Worm (Caenorhabditis elegans): ENCODE data around the gene F49E8.7.

F49E8.7 gene

DNA sequence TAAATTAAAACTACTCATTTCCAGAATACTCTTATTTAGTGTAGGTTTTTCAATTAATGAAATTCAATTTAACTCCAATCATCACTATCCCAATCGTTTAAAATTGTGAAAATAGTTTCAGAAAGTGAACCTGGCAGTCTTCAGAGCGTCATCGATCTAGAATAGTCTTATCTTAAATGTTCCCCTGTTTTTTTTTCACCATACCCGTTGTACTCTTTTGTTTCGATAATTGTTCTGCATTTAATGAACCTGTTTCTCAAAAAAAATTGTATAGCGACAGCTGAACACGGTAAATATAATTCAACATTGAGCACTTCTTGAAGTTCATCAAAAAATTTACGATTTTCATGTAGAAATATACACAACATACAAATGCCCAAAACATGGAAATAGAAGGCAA lies 4.9 kb downstream of the F49E8.7 start (continued):
- no peak for TF ChIP-seq F49E8.2 (tag; optimal IDR thresholded peaks at IDR 0.05; ENCODE audit: borderline replicate concordance)
- TF ChIP-seq gei-8 (GFP tag; optimal IDR thresholded peaks at IDR 0.05): no peak
- TF ChIP-seq ctbp-1 (GFP tag; IDR thresholded peaks at IDR 0.05): no peak
- TF ChIP-seq zfp-3 (GFP tag; conservative IDR thresholded peaks at IDR 0.05): 0 out of 2 replicates have a peak, but pooled peaks have one; percentile 24
- no peak for TF ChIP-seq zag-1 (tag; optimal IDR thresholded peaks at IDR 0.05)
- TF ChIP-seq lin-38 (GFP tag; IDR thresholded peaks at IDR 0.05): peak; percentile 41
- TF ChIP-seq hlh-30 (tag; optimal IDR thresholded peaks at IDR 0.05; ENCODE audit: insufficient read depth): no peak
- no peak for TF ChIP-seq set-16 (GFP tag; IDR thresholded peaks at IDR 0.05)
- TF ChIP-seq madf-5 (GFP tag; IDR thresholded peaks at IDR 0.05): no peak
- no peak for TF ChIP-seq skn-1 (tag; optimal IDR thresholded peaks at IDR 0.05)

- TF ChIP-seq dmd-9 (GFP tag; IDR thresholded peaks at IDR 0.05) (no peak), hlh-11 (tag; optimal IDR thresholded peaks at IDR 0.05) (peak; percentile 3), php-3 (GFP tag; IDR thresholded peaks at IDR 0.05) (0 out of 2 replicates have a peak, but pooled peaks have one; percentile 29), duxl-1 (tag; optimal IDR thresholded peaks at IDR 0.05; ENCODE audit: poor library complexity) (no peak), unc-130 (GFP tag; optimal IDR thresholded peaks at IDR 0.05) (no peak), lim-7 (GFP tag; IDR thresholded peaks at IDR 0.05) (no peak), rbr-2 (tag; optimal IDR thresholded peaks at IDR 0.05) (no peak), dve-1 (tag; optimal IDR thresholded peaks at IDR 0.05; ENCODE audit: insufficient read depth) (peak; percentile 43), F49E8.2 (tag; optimal IDR thresholded peaks at IDR 0.05; ENCODE audit: borderline replicate concordance) (peak; percentile 49), lsy-2 (tag; optimal IDR thresholded peaks at IDR 0.05) (no peak), jun-1 (tag; optimal IDR thresholded peaks at IDR 0.05) (no peak), daf-16 (GFP tag; optimal IDR thresholded peaks at IDR 0.05) (no peak), daf-16 (tag; optimal IDR thresholded peaks at IDR 0.05) (peak; percentile 64), dmd-6 (GFP tag; IDR thresholded peaks at IDR 0.05) (peak; percentile 25; the same call in 1 of the 2 replicates)
These were observed 5.7 kb downstream of the F49E8.7 start, which contains the start of gene pam-1 for ce11 chrIV:7550445-7550844. TSS of gene pam-1 (minus strand) at chrIV:7550812.

DNA sequence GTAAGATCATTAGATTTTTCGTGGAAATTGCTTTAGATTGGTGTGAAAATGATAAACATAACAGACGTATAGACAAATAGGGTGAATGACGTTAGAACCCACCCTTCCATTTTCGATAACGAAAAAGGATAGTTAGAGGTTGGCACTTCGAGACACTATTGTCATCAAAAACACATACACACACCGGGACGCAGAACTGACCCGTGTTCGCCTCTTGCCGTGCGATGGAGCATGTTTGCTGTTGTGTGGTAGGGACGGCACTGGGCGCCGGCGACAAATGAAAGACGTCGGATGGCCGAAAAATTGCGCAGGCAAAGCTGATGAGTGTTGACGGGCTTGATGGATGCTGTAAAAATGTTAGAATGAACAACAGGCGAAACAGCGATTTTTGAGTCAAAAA lies 6.3 kb downstream of the F49E8.7 start:
- TF ChIP-seq nhr-76 (tag; optimal IDR thresholded peaks at IDR 0.05): no peak
- TF ChIP-seq unc-130 (GFP tag; optimal IDR thresholded peaks at IDR 0.05): no peak
- TF ChIP-seq hlh-30 (tag; optimal IDR thresholded peaks at IDR 0.05; ENCODE audit: insufficient read depth): peak; percentile 61
- TF ChIP-seq Y48G9A.11 (GFP tag; IDR thresholded peaks at IDR 0.05): 0 out of 2 replicates have a peak, but pooled peaks have one; percentile 21
- no peak; the same call in 1 of the 2 replicates for TF ChIP-seq php-3 (GFP tag; IDR thresholded peaks at IDR 0.05)
- no peak for TF ChIP-seq snpc-1.2 (GFP tag; IDR thresholded peaks at IDR 0.05)
- no peak for TF ChIP-seq Y105C5A.15 (GFP tag; IDR thresholded peaks at IDR 0.05)
- TF ChIP-seq gei-8 (GFP tag; optimal IDR thresholded peaks at IDR 0.05): no peak
- TF ChIP-seq nhr-102 (tag; optimal IDR thresholded peaks at IDR 0.05): peak; percentile 25
- TF ChIP-seq tag-97 (GFP tag; IDR thresholded peaks at IDR 0.05): no peak
- TF ChIP-seq dmd-9 (GFP tag; IDR thresholded peaks at IDR 0.05): no peak
- TF ChIP-seq egl-43 (GFP tag; IDR thresholded peaks at IDR 0.05): peak; percentile 54; the same call in 1 of the 2 replicates
- TF ChIP-seq ztf-11 (tag; optimal IDR thresholded peaks at IDR 0.05): no peak
- TF ChIP-seq mxl-3 (GFP tag; optimal IDR thresholded peaks at IDR 0.05): peak; percentile 74
- TF ChIP-seq jun-1 (tag; optimal IDR thresholded peaks at IDR 0.05): no peak
- no peak for TF ChIP-seq R02D3.7 (tag; optimal IDR thresholded peaks at IDR 0.05)
- no peak for TF ChIP-seq nhr-6 (tag; optimal IDR thresholded peaks at IDR 0.05)
- no peak for TF ChIP-seq Y75B8A.6 (GFP tag; IDR thresholded peaks at IDR 0.05)
- TF ChIP-seq ces-1 (GFP tag; optimal IDR thresholded peaks at IDR 0.05): no peak
- TF ChIP-seq nhr-237 (tag; optimal IDR thresholded peaks at IDR 0.05): no peak
- no peak for TF ChIP-seq daf-12 (tag; optimal IDR thresholded peaks at IDR 0.05)
- TF ChIP-seq ctbp-1 (GFP tag; IDR thresholded peaks at IDR 0.05): no peak
- peak; percentile 20 for TF ChIP-seq nhr-48 (tag; optimal IDR thresholded peaks at IDR 0.05)
- no peak for TF ChIP-seq ceh-44 (GFP tag; IDR thresholded peaks at IDR 0.05)
- TF ChIP-seq T26A8.4 (GFP tag; IDR thresholded peaks at IDR 0.05): no peak
- no peak for TF ChIP-seq saeg-2 (GFP tag; IDR thresholded peaks at IDR 0.05)
- TF ChIP-seq lin-13 (GFP tag; optimal IDR thresholded peaks at IDR 0.05): peak; percentile 29
- peak; percentile 80 for TF ChIP-seq lin-38 (GFP tag; IDR thresholded peaks at IDR 0.05)
- TF ChIP-seq dve-1 (tag; optimal IDR thresholded peaks at IDR 0.05; ENCODE audit: insufficient read depth): peak; percentile 61
- TF ChIP-seq nhr-77 (tag; optimal IDR thresholded peaks at IDR 0.05): peak; percentile 19
- no peak for TF ChIP-seq ZK337.2 (GFP tag; IDR thresholded peaks at IDR 0.05)
- no peak for TF ChIP-seq ztf-7 (tag; optimal IDR thresholded peaks at IDR 0.05)
- peak; percentile 2 for TF ChIP-seq rbr-2 (tag; optimal IDR thresholded peaks at IDR 0.05)
- 0 out of 2 replicates have a peak, but pooled peaks have one; percentile 17 for TF ChIP-seq set-16 (GFP tag; IDR thresholded peaks at IDR 0.05)

All from whole organism, L4 larva.